Worm (Caenorhabditis elegans) whole organism, mixed stage, embryonic: ENCODE results near the gene math-25.

Experiments
- ham-2 ChIP-seq: fragments of 200-800 bp; sonication (Bioruptor generic); optimal IDR thresholded peaks from 2 replicates; lab custom pipeline; 2018; ENCODE audit warnings: mild to moderate bottlenecking, missing genetic modification characterization, missing compliant biosample characterization
- lin-32 ChIP-seq: fragments of 200-800 bp; sonication (Bioruptor generic); optimal IDR thresholded peaks from 2 replicates; lab custom pipeline; 2018; ENCODE audit warnings: mild to moderate bottlenecking, missing genetic modification characterization, missing compliant biosample characterization
- lsy-2 ChIP-seq: fragments of 150-350 bp; optimal IDR thresholded peaks from 2 replicates; lab custom pipeline; 2014; ENCODE audit warnings: missing biosample characterization, missing genetic modification characterization
- mls-2 ChIP-seq: sonication (generic microtip); optimal IDR thresholded peaks from 2 replicates; lab custom pipeline; 2016; ENCODE audit warnings: mild to moderate bottlenecking, missing genetic modification characterization, moderate library complexity, missing compliant biosample characterization
- unc-62 ChIP-seq: fragments of 150-350 bp; optimal IDR thresholded peaks from 2 replicates; lab custom pipeline; 2014; ENCODE audit warnings: missing biosample characterization, missing genetic modification reagents, missing genetic modification characterization
- ztf-11 ChIP-seq: fragments of 150-350 bp; optimal IDR thresholded peaks from 2 replicates; lab custom pipeline; 2014; ENCODE audit warnings: missing biosample characterization, missing genetic modification characterization

- TF ChIP-seq ztf-11 (no peak), unc-62 (GFP tag; lab: Kevin White, UChicago) (no peak), mls-2 (tag; lab: Kevin White, UChicago) (no peak), lin-32 (GFP tag; lab: Kevin White, UChicago) (no peak), lsy-2 (no peak), ham-2 (no peak)
Observed at ce11 chrII:1899934-1900333, 4.1 kb downstream of the math-25 start, which contains the start of gene math-24.
